Fruit fly (Drosophila melanogaster) whole organism, embryonic: ENCODE measurements around the gene upd1.

ENCODE experiments used
- Atf6 ChIP-seq: fragments of 200-800 bp; sonication (Bioruptor generic); IDR thresholded peaks from 2 replicates; pipeline ENCODE4 v1.3.6; 2022; ENCODE audit warnings: missing biosample characterization, missing genetic modification characterization
- CG10267 ChIP-seq: fragments of 200-800 bp; sonication (Bioruptor generic); optimal IDR thresholded peaks from 2 replicates; lab custom pipeline; 2018; ENCODE audit warnings: missing biosample characterization, mild to moderate bottlenecking, missing genetic modification characterization, moderate library complexity
- CG10979 ChIP-seq: fragments of 200-800 bp; sonication (Bioruptor generic); optimal IDR thresholded peaks from 2 replicates; lab custom pipeline; 2018; ENCODE audit warnings: missing biosample characterization, mild to moderate bottlenecking, missing genetic modification characterization, moderate library complexity
- CG11504 ChIP-seq: fragments of 200-800 bp; sonication (Bioruptor generic); optimal IDR thresholded peaks from 3 replicates; lab custom pipeline; 2019; ENCODE audit warnings: missing biosample characterization, mild to moderate bottlenecking, missing genetic modification characterization, moderate library complexity
- CG11560 ChIP-seq: fragments of 200-800 bp; sonication (Bioruptor generic); IDR thresholded peaks from 3 replicates; pipeline ENCODE4 v1.3.6; 2022; ENCODE audit warnings: missing biosample characterization, missing genetic modification characterization
- CG13424 ChIP-seq: fragments of 200-800 bp; sonication (Bioruptor generic); optimal IDR thresholded peaks from 2 replicates; lab custom pipeline; 2019; ENCODE audit warnings: missing biosample characterization, mild to moderate bottlenecking, missing genetic modification characterization, moderate library complexity
- CG15269 ChIP-seq: fragments of 200-800 bp; sonication (Bioruptor generic); optimal IDR thresholded peaks from 2 replicates; lab custom pipeline; 2018; ENCODE audit warnings: missing biosample characterization, mild to moderate bottlenecking, missing genetic modification characterization, moderate library complexity
- CG16779 ChIP-seq: fragments of 200-800 bp; sonication (Bioruptor generic); IDR thresholded peaks from 2 replicates; pipeline ENCODE4 v1.3.6; 2022; ENCODE audit warnings: missing biosample characterization, missing genetic modification characterization
- CG18599 ChIP-seq: fragments of 200-800 bp; sonication (Bioruptor generic); optimal IDR thresholded peaks from 3 replicates; lab custom pipeline; 2017; ENCODE audit warnings: missing biosample characterization, missing genetic modification characterization, mild to moderate bottlenecking, moderate library complexity, missing genetic modification reagents
- CG2120 ChIP-seq: fragments of 200-800 bp; sonication (Bioruptor generic); optimal IDR thresholded peaks from 3 replicates; lab custom pipeline; 2016; ENCODE audit warnings: missing biosample characterization, missing genetic modification characterization
- CG2202 ChIP-seq: fragments of 200-800 bp; sonication (Bioruptor generic); optimal IDR thresholded peaks from 2 replicates; lab custom pipeline; 2018; ENCODE audit warnings: missing biosample characterization, mild to moderate bottlenecking, missing genetic modification characterization
- CG2678 ChIP-seq: fragments of 200-800 bp; sonication (Bioruptor generic); optimal IDR thresholded peaks from 3 replicates; lab custom pipeline; 2019; ENCODE audit warnings: missing biosample characterization, mild to moderate bottlenecking, missing genetic modification characterization, moderate library complexity
- CG31441 ChIP-seq: fragments of 200-800 bp; sonication (Bioruptor generic); IDR thresholded peaks from 2 replicates; pipeline ENCODE4 v1.3.6; 2022; ENCODE audit warnings: missing biosample characterization, missing genetic modification characterization
- CG3163 ChIP-seq: fragments of 200-800 bp; sonication (Bioruptor generic); optimal IDR thresholded peaks from 3 replicates; lab custom pipeline; 2016; ENCODE audit warnings: missing biosample characterization, missing genetic modification characterization
- CG34376 ChIP-seq: fragments of 200-800 bp; sonication (Bioruptor generic); optimal IDR thresholded peaks from 2 replicates; lab custom pipeline; 2018; ENCODE audit warnings: missing biosample characterization, mild to moderate bottlenecking, missing genetic modification characterization
- CG3847 ChIP-seq: fragments of 200-800 bp; sonication (Bioruptor generic); IDR thresholded peaks from 2 replicates; pipeline ENCODE4 v1.3.6; 2022; ENCODE audit warnings: missing biosample characterization, missing genetic modification characterization
- CG7556 ChIP-seq: fragments of 200-800 bp; sonication (Bioruptor generic); optimal IDR thresholded peaks from 2 replicates; lab custom pipeline; 2017; ENCODE audit warnings: missing biosample characterization, mild to moderate bottlenecking, missing genetic modification characterization
- CG7839 ChIP-seq: fragments of 200-800 bp; sonication (Bioruptor generic); optimal IDR thresholded peaks from 3 replicates; lab custom pipeline; 2018; ENCODE audit warnings: missing biosample characterization, mild to moderate bottlenecking, missing genetic modification characterization, moderate library complexity
- CG8388 ChIP-seq: fragments of 200-800 bp; sonication (Bioruptor generic); optimal IDR thresholded peaks from 2 replicates; lab custom pipeline; 2019; ENCODE audit warnings: missing biosample characterization, mild to moderate bottlenecking, missing genetic modification characterization, moderate library complexity
- CG9876 ChIP-seq: fragments of 200-800 bp; sonication (Bioruptor generic); optimal IDR thresholded peaks from 2 replicates; lab custom pipeline; 2016; ENCODE audit warnings: missing biosample characterization, missing genetic modification characterization
- D19B ChIP-seq: fragments of 200-800 bp; sonication (Bioruptor generic); optimal IDR thresholded peaks from 2 replicates; lab custom pipeline; 2017; ENCODE audit warnings: missing biosample characterization, mild to moderate bottlenecking, missing genetic modification characterization
- Doc2 ChIP-seq: fragments of 200-800 bp; sonication (Bioruptor generic); IDR thresholded peaks from 2 replicates; pipeline ENCODE4 v1.3.6; 2022; ENCODE audit warnings: missing biosample characterization, missing genetic modification characterization
- HLH4C ChIP-seq: fragments of 200-800 bp; sonication (Bioruptor generic); IDR thresholded peaks from 3 replicates; pipeline ENCODE4 v1.3.6; 2022; ENCODE audit warnings: missing biosample characterization, missing genetic modification characterization; ENCODE audit not compliant: partially characterized antibody
- HmgD ChIP-seq: fragments of 200-800 bp; sonication (Bioruptor generic); optimal IDR thresholded peaks from 3 replicates; lab custom pipeline; 2016; ENCODE audit warnings: missing biosample characterization, missing genetic modification characterization
- Hmr ChIP-seq: fragments of 200-800 bp; sonication (Bioruptor generic); optimal IDR thresholded peaks from 3 replicates; lab custom pipeline; 2017; ENCODE audit warnings: mild to moderate bottlenecking, missing biosample characterization, missing genetic modification reagents, missing genetic modification characterization
- Meics ChIP-seq: fragments of 200-800 bp; sonication (Bioruptor generic); optimal IDR thresholded peaks from 2 replicates; lab custom pipeline; 2017; ENCODE audit warnings: missing biosample characterization, mild to moderate bottlenecking, missing genetic modification characterization
- NFAT ChIP-seq: fragments of 200-800 bp; sonication (Bioruptor generic); IDR thresholded peaks from 2 replicates; pipeline ENCODE4 v1.3.6; 2022; ENCODE audit warnings: missing biosample characterization, missing genetic modification characterization
- Pdp1 ChIP-seq, 2 experiments: fragments of 200-800 bp; sonication (Bioruptor generic); optimal IDR thresholded peaks; 3 replicates each; lab custom pipeline; 2016; ENCODE audit warnings: missing biosample characterization in 2 of 2, missing genetic modification characterization in 2 of 2, mild to moderate bottlenecking in 1 of 2, moderate library complexity in 1 of 2
- Side ChIP-seq: fragments of 200-800 bp; sonication (Bioruptor generic); optimal IDR thresholded peaks from 2 replicates; lab custom pipeline; 2016; ENCODE audit warnings: missing biosample characterization, missing genetic modification characterization
- Sox102F ChIP-seq: fragments of 200-800 bp; sonication (Bioruptor generic); optimal IDR thresholded peaks from 2 replicates; lab custom pipeline; 2018; ENCODE audit warnings: missing biosample characterization, mild to moderate bottlenecking, missing genetic modification characterization, moderate library complexity
- amos ChIP-seq: fragments of 200-800 bp; sonication (Bioruptor generic); IDR thresholded peaks from 2 replicates; pipeline ENCODE4 v1.3.6; 2022; ENCODE audit warnings: missing biosample characterization, missing genetic modification characterization; ENCODE audit not compliant: partially characterized antibody
- bab2 ChIP-seq: fragments of 200-800 bp; sonication (Bioruptor generic); optimal IDR thresholded peaks from 2 replicates; lab custom pipeline; 2016; ENCODE audit warnings: missing biosample characterization, missing genetic modification characterization
- bsh ChIP-seq, 2 experiments: fragments of 200-800 bp; sonication (Bioruptor generic); optimal IDR thresholded peaks; 2 replicates each; lab custom pipeline; 2017 to 2018; ENCODE audit warnings: mild to moderate bottlenecking in 2 of 2, missing biosample characterization in 2 of 2, missing genetic modification characterization in 2 of 2, moderate library complexity in 1 of 2
- ci ChIP-seq: fragments of 200-800 bp; sonication (Bioruptor generic); IDR thresholded peaks from 3 replicates; pipeline ENCODE4 v1.3.6; 2022; ENCODE audit warnings: missing biosample characterization, missing genetic modification characterization
- cwo ChIP-seq: fragments of 200-800 bp; sonication (Bioruptor generic); optimal IDR thresholded peaks from 3 replicates; lab custom pipeline; 2017; ENCODE audit warnings: missing biosample characterization, missing genetic modification characterization, mild to moderate bottlenecking, moderate library complexity, missing genetic modification reagents
- dysf ChIP-seq: fragments of 200-800 bp; sonication (Bioruptor generic); IDR thresholded peaks from 3 replicates; pipeline ENCODE4 v1.3.6; 2022; ENCODE audit warnings: missing biosample characterization, missing genetic modification characterization
- en ChIP-seq: fragments of 200-800 bp; sonication (Bioruptor generic); optimal IDR thresholded peaks from 2 replicates; lab custom pipeline; 2016; ENCODE audit warnings: missing biosample characterization, missing genetic modification characterization
- grau ChIP-seq: fragments of 200-800 bp; optimal IDR thresholded peaks from 3 replicates; lab custom pipeline; 2019; ENCODE audit warnings: missing biosample characterization, mild to moderate bottlenecking, missing genetic modification characterization, moderate library complexity
- ken ChIP-seq: fragments of 200-800 bp; sonication (Bioruptor generic); IDR thresholded peaks from 3 replicates; pipeline ENCODE4 v1.3.6; 2022; ENCODE audit warnings: missing biosample characterization, missing genetic modification characterization
- kni ChIP-seq: fragments of 200-800 bp; sonication (Bioruptor generic); optimal IDR thresholded peaks from 3 replicates; lab custom pipeline; 2017; ENCODE audit warnings: mild to moderate bottlenecking, missing biosample characterization, missing genetic modification reagents, missing genetic modification characterization
- lab ChIP-seq: fragments of 200-800 bp; sonication (Bioruptor generic); optimal IDR thresholded peaks from 3 replicates; lab custom pipeline; 2017; ENCODE audit warnings: missing biosample characterization, missing genetic modification characterization, mild to moderate bottlenecking, moderate library complexity, missing genetic modification reagents
- lmd ChIP-seq: fragments of 200-800 bp; sonication (Bioruptor generic); IDR thresholded peaks from 2 replicates; pipeline ENCODE4 v1.3.6; 2022; ENCODE audit warnings: missing biosample characterization, missing genetic modification characterization
- nerfin-1 ChIP-seq: fragments of 200-800 bp; sonication (Bioruptor generic); optimal IDR thresholded peaks from 3 replicates; lab custom pipeline; 2019; ENCODE audit warnings: missing biosample characterization, mild to moderate bottlenecking, missing genetic modification characterization, moderate library complexity
- onecut ChIP-seq: fragments of 200-800 bp; sonication (Bioruptor generic); IDR thresholded peaks from 2 replicates; pipeline ENCODE4 v1.3.6; 2022; ENCODE audit warnings: missing biosample characterization, missing genetic modification characterization
- sd ChIP-seq: fragments of 200-800 bp; sonication (Bioruptor generic); optimal IDR thresholded peaks from 3 replicates; lab custom pipeline; 2018; ENCODE audit warnings: missing biosample characterization, mild to moderate bottlenecking, missing genetic modification characterization, moderate library complexity
- sob ChIP-seq: fragments of 200-800 bp; sonication (Bioruptor generic); IDR thresholded peaks from 2 replicates; pipeline ENCODE4 v1.3.6; 2022; ENCODE audit warnings: missing biosample characterization, missing genetic modification characterization
- tin ChIP-seq: fragments of 200-800 bp; sonication (Bioruptor generic); optimal IDR thresholded peaks from 3 replicates; lab custom pipeline; 2016; ENCODE audit warnings: missing biosample characterization, missing genetic modification characterization
- tll ChIP-seq, 2 experiments: fragments of 200-800 bp in 1 of 2; fragments of >200 bp in 1 of 2; sonication (Bioruptor generic) in 1 of 2; optimal IDR thresholded peaks; 2 replicates each; lab custom pipeline; 2017 to 2019; ENCODE audit warnings: missing biosample characterization in 2 of 2, missing genetic modification characterization in 2 of 2, mild to moderate bottlenecking in 1 of 2, moderate library complexity in 1 of 2
- unpg ChIP-seq: fragments of 200-800 bp; sonication (Bioruptor generic); optimal IDR thresholded peaks from 3 replicates; lab custom pipeline; 2018; ENCODE audit warnings: missing biosample characterization, mild to moderate bottlenecking, missing genetic modification characterization, moderate library complexity

Gene upd1

dm6 chrX:18341014-18341413, 31.9 kb upstream of the upd1 start (continued):
- TF ChIP-seq CG2678 (tag; lab: Kevin White, UChicago) (peak; percentile 49), CG3847 (GFP tag; lab: Robert Waterston, UW) (0 out of 2 replicates have a peak, but pooled peaks have one; percentile 30), CG18599 (GFP tag; lab: Kevin White, UChicago) (peak; percentile 64), sob (GFP tag; lab: Robert Waterston, UW) (peak; percentile 34; the same call in 1 of the 2 replicates), bab2 (GFP tag; lab: Kevin White, UChicago) (peak; percentile 1), kni (GFP tag; lab: Kevin White, UChicago) (no peak), en (GFP tag; lab: Kevin White, UChicago) (no peak), dysf (GFP tag; lab: Robert Waterston, UW) (0 out of 3 replicates have a peak, but pooled peaks have one; percentile 42), Pdp1 (GFP tag; optimal IDR thresholded peaks at IDR 0.05; lab: Kevin White, UChicago) (peak in 1 of 2 experiments; percentile 82), CG7556 (GFP tag; lab: Kevin White, UChicago) (peak; percentile 9), CG15269 (tag; lab: Kevin White, UChicago) (peak; percentile 34), CG3163 (GFP tag; lab: Kevin White, UChicago) (no peak), sd (tag; lab: Kevin White, UChicago) (no peak), HmgD (GFP tag; lab: Kevin White, UChicago) (no peak), CG7839 (tag; lab: Kevin White, UChicago) (peak; percentile 54), CG31441 (GFP tag; lab: Robert Waterston, UW) (0 out of 2 replicates have a peak, but pooled peaks have one; percentile 12), CG2120 (GFP tag; lab: Kevin White, UChicago) (peak; percentile 51), lab (peak; percentile 53), tin (no peak), ken (GFP tag; lab: Robert Waterston, UW) (no peak), unpg (GFP tag; lab: Kevin White, UChicago) (no peak), CG2202 (no peak), lmd (GFP tag; lab: Robert Waterston, UW) (peak; percentile 34; the same call in 1 of the 2 replicates), CG11560 (tag; lab: Robert Waterston, UW) (no peak), CG10267 (no peak), amos (GFP tag; lab: Robert Waterston, UW) (no peak), Side (GFP tag; lab: Kevin White, UChicago) (no peak), CG13424 (peak; percentile 11), Hmr (GFP tag; lab: Kevin White, UChicago) (peak; percentile 38), onecut (no peak), Sox102F (peak; percentile 33), Meics (GFP tag; lab: Kevin White, UChicago) (peak; percentile 21), nerfin-1 (tag; lab: Kevin White, UChicago) (no peak), Doc2 (GFP tag; lab: Robert Waterston, UW) (no peak), cwo (GFP tag; lab: Kevin White, UChicago) (peak; percentile 31), ci (GFP tag; lab: Robert Waterston, UW) (peak; percentile 12; the same call in 1 of the 3 replicates), grau (peak; percentile 25), Atf6 (GFP tag; lab: Robert Waterston, UW) (0 out of 2 replicates have a peak, but pooled peaks have one; percentile 20), CG34376 (no peak), HLH4C (GFP tag; lab: Robert Waterston, UW) (no peak), CG16779 (no peak), CG8388 (GFP tag; lab: Kevin White, UChicago) (no peak), bsh (GFP tag; optimal IDR thresholded peaks at IDR 0.05; lab: Kevin White, UChicago) (no peak), D19B (peak; percentile 71), CG11504 (tag; lab: Kevin White, UChicago) (peak; percentile 54), CG10979 (tag; lab: Kevin White, UChicago) (no peak), NFAT (GFP tag; lab: Robert Waterston, UW) (no peak), CG9876 (no peak), tll (GFP tag; optimal IDR thresholded peaks at IDR 0.05; lab: Kevin White, UChicago) (no peak)
